Fruit fly (Drosophila melanogaster) whole organism, embryonic: ENCODE data around the gene CG33281.

ENCODE experiments used
- Adf1 ChIP-seq: fragments of 200-800 bp; sonication (Bioruptor generic); IDR thresholded peaks from 2 replicates; pipeline ENCODE4 v1.3.6; 2022; ENCODE audit warnings: missing biosample characterization, missing genetic modification characterization
- Atf6 ChIP-seq: fragments of 200-800 bp; sonication (Bioruptor generic); IDR thresholded peaks from 2 replicates; pipeline ENCODE4 v1.3.6; 2022; ENCODE audit warnings: missing biosample characterization, missing genetic modification characterization
- C15 ChIP-seq: fragments of 200-800 bp; sonication (Bioruptor generic); IDR thresholded peaks from 3 replicates; pipeline ENCODE4 v1.3.6; 2022; ENCODE audit warnings: missing biosample characterization, missing genetic modification characterization
- CG1233 ChIP-seq: fragments of 200-800 bp; sonication (Bioruptor generic); optimal IDR thresholded peaks from 4 replicates; lab custom pipeline; 2018; ENCODE audit warnings: missing biosample characterization, mild to moderate bottlenecking, missing genetic modification characterization
- CG13296 ChIP-seq: fragments of 200-800 bp; sonication (Bioruptor generic); optimal IDR thresholded peaks from 3 replicates; lab custom pipeline; 2018; ENCODE audit warnings: missing biosample characterization, mild to moderate bottlenecking, missing genetic modification characterization
- CG15011 ChIP-seq: fragments of 200-800 bp; sonication (Bioruptor generic); optimal IDR thresholded peaks from 3 replicates; lab custom pipeline; 2018; ENCODE audit warnings: missing biosample characterization, mild to moderate bottlenecking, missing genetic modification characterization
- CG16815 ChIP-seq: fragments of 200-800 bp; sonication (Bioruptor generic); optimal IDR thresholded peaks from 3 replicates; lab custom pipeline; 2017; ENCODE audit warnings: missing biosample characterization, mild to moderate bottlenecking, missing genetic modification characterization
- CG33557 ChIP-seq: fragments of 200-800 bp; sonication (Bioruptor generic); optimal IDR thresholded peaks from 2 replicates; lab custom pipeline; 2019; ENCODE audit warnings: missing biosample characterization, mild to moderate bottlenecking, missing genetic modification characterization, moderate library complexity
- CG3995 ChIP-seq: fragments of 200-800 bp; sonication (Bioruptor generic); optimal IDR thresholded peaks from 3 replicates; lab custom pipeline; 2016; ENCODE audit warnings: missing biosample characterization, missing genetic modification characterization
- CG6689 ChIP-seq: fragments of 200-800 bp; sonication (Bioruptor generic); IDR thresholded peaks from 2 replicates; pipeline ENCODE4 v1.3.6; 2022; ENCODE audit warnings: missing biosample characterization, missing genetic modification characterization
- CG7372 ChIP-seq: fragments of 200-800 bp; sonication (Bioruptor generic); IDR thresholded peaks from 2 replicates; pipeline ENCODE4 v1.3.6; 2022; ENCODE audit warnings: missing biosample characterization, missing genetic modification characterization
- CG7556 ChIP-seq: fragments of 200-800 bp; sonication (Bioruptor generic); optimal IDR thresholded peaks from 2 replicates; lab custom pipeline; 2017; ENCODE audit warnings: missing biosample characterization, mild to moderate bottlenecking, missing genetic modification characterization
- CG7839 ChIP-seq: fragments of 200-800 bp; sonication (Bioruptor generic); optimal IDR thresholded peaks from 3 replicates; lab custom pipeline; 2018; ENCODE audit warnings: missing biosample characterization, mild to moderate bottlenecking, missing genetic modification characterization, moderate library complexity
- Camta ChIP-seq: fragments of 200-800 bp; sonication (Bioruptor generic); optimal IDR thresholded peaks from 2 replicates; lab custom pipeline; 2016; ENCODE audit warnings: missing biosample characterization, missing genetic modification characterization
- CrebB ChIP-seq: fragments of 200-800 bp; sonication (Bioruptor generic); optimal IDR thresholded peaks from 3 replicates; lab custom pipeline; 2018; ENCODE audit warnings: missing biosample characterization, mild to moderate bottlenecking, missing genetic modification characterization
- Dek ChIP-seq: fragments of 200-800 bp; sonication (Bioruptor generic); optimal IDR thresholded peaks from 3 replicates; lab custom pipeline; 2019; ENCODE audit warnings: missing biosample characterization, mild to moderate bottlenecking, missing genetic modification characterization, moderate library complexity
- Dll ChIP-seq: fragments of 200-800 bp; sonication (Bioruptor generic); IDR thresholded peaks from 4 replicates; pipeline ENCODE4 v1.3.6; 2022; ENCODE audit warnings: missing biosample characterization, missing genetic modification characterization; ENCODE audit not compliant: partially characterized antibody
- Dp ChIP-seq: fragments of 200-800 bp; sonication (Bioruptor generic); optimal IDR thresholded peaks from 2 replicates; lab custom pipeline; 2018; ENCODE audit warnings: missing biosample characterization, mild to moderate bottlenecking, missing genetic modification characterization, moderate library complexity
- Gsc ChIP-seq: fragments of 200-800 bp; sonication (Bioruptor generic); IDR thresholded peaks from 2 replicates; pipeline ENCODE4 v1.3.6; 2022; ENCODE audit warnings: missing biosample characterization, missing genetic modification characterization
- Gug ChIP-seq: fragments of 200-800 bp; sonication (Bioruptor generic); IDR thresholded peaks from 4 replicates; pipeline ENCODE4 v1.3.6; 2022; ENCODE audit warnings: missing biosample characterization, missing genetic modification characterization
- H15 ChIP-seq: fragments of 200-800 bp; sonication (Bioruptor generic); IDR thresholded peaks from 3 replicates; pipeline ENCODE4 v1.3.6; 2022; ENCODE audit warnings: missing biosample characterization, missing genetic modification characterization
- HLHmδ ChIP-seq: fragments of 200-800 bp; sonication (Bioruptor generic); optimal IDR thresholded peaks from 2 replicates; lab custom pipeline; 2018; ENCODE audit warnings: missing biosample characterization, mild to moderate bottlenecking, missing genetic modification characterization, moderate library complexity
- Hey ChIP-seq: fragments of 200-800 bp; sonication (Bioruptor generic); optimal IDR thresholded peaks from 3 replicates; lab custom pipeline; 2018; ENCODE audit warnings: missing biosample characterization, mild to moderate bottlenecking, missing genetic modification characterization
- Hr3 ChIP-seq: fragments of 200-800 bp; sonication (Bioruptor generic); optimal IDR thresholded peaks from 3 replicates; lab custom pipeline; 2016; ENCODE audit warnings: missing biosample characterization, missing genetic modification characterization
- Mad ChIP-seq: fragments of 200-800 bp; sonication (Bioruptor generic); optimal IDR thresholded peaks from 2 replicates; lab custom pipeline; 2016; ENCODE audit warnings: missing biosample characterization, missing genetic modification characterization
- Max ChIP-seq: fragments of 200-800 bp; sonication (Bioruptor generic); optimal IDR thresholded peaks from 2 replicates; lab custom pipeline; 2016; ENCODE audit warnings: missing biosample characterization, mild to moderate bottlenecking, missing genetic modification characterization
- Neu2 ChIP-seq: fragments of 200-800 bp; sonication (Bioruptor generic); optimal IDR thresholded peaks from 3 replicates; lab custom pipeline; 2016; ENCODE audit warnings: missing biosample characterization, missing genetic modification characterization, borderline replicate concordance
- Rx ChIP-seq: fragments of 200-800 bp; sonication (Bioruptor generic); IDR thresholded peaks from 2 replicates; pipeline ENCODE4 v1.3.6; 2022; ENCODE audit warnings: missing biosample characterization, missing genetic modification characterization
- Sry-δ ChIP-seq: fragments of 200-800 bp; sonication (Bioruptor generic); optimal IDR thresholded peaks from 2 replicates; lab custom pipeline; 2016; ENCODE audit warnings: missing biosample characterization, missing genetic modification characterization
- Xbp1 ChIP-seq: fragments of 200-800 bp; sonication (Bioruptor generic); optimal IDR thresholded peaks from 3 replicates; lab custom pipeline; 2016; ENCODE audit warnings: missing biosample characterization, mild to moderate bottlenecking, missing genetic modification characterization
- ap ChIP-seq: fragments of 200-800 bp; sonication (Bioruptor generic); IDR thresholded peaks from 2 replicates; pipeline ENCODE4 v1.3.6; 2022; ENCODE audit warnings: missing biosample characterization, missing genetic modification characterization
- ash1 ChIP-seq: fragments of 200-800 bp; sonication (Bioruptor generic); optimal IDR thresholded peaks from 2 replicates; lab custom pipeline; 2018; ENCODE audit warnings: missing biosample characterization, mild to moderate bottlenecking, missing genetic modification characterization
- cas ChIP-seq: fragments of 200-800 bp; sonication (Bioruptor generic); IDR thresholded peaks from 2 replicates; pipeline ENCODE4 v1.3.6; 2022; ENCODE audit warnings: missing biosample characterization, missing genetic modification characterization
- chm ChIP-seq: fragments of 200-800 bp; sonication (Bioruptor generic); IDR thresholded peaks from 2 replicates; pipeline ENCODE4 v1.3.6; 2022; ENCODE audit warnings: missing biosample characterization, missing genetic modification characterization
- da ChIP-seq: fragments of 200-800 bp; sonication (Bioruptor generic); optimal IDR thresholded peaks from 2 replicates; lab custom pipeline; 2016; ENCODE audit warnings: missing biosample characterization, missing genetic modification characterization
- dan ChIP-seq: fragments of 200-800 bp; sonication (Bioruptor generic); IDR thresholded peaks from 2 replicates; pipeline ENCODE4 v1.3.6; 2022; ENCODE audit warnings: missing biosample characterization, missing genetic modification characterization
- dati ChIP-seq: fragments of 200-800 bp; sonication (Bioruptor generic); IDR thresholded peaks from 2 replicates; pipeline ENCODE4 v1.3.6; 2022; ENCODE audit warnings: missing biosample characterization, missing genetic modification characterization
- exex ChIP-seq: fragments of 200-800 bp; sonication (Bioruptor generic); optimal IDR thresholded peaks from 4 replicates; lab custom pipeline; 2018; ENCODE audit warnings: missing biosample characterization, mild to moderate bottlenecking, missing genetic modification characterization, moderate library complexity
- fd64A ChIP-seq: fragments of 200-800 bp; sonication (Bioruptor generic); optimal IDR thresholded peaks from 3 replicates; lab custom pipeline; 2018; ENCODE audit warnings: missing biosample characterization, mild to moderate bottlenecking, missing genetic modification characterization
- gce ChIP-seq: fragments of 200-800 bp; sonication (Bioruptor generic); IDR thresholded peaks from 3 replicates; pipeline ENCODE4 v1.3.6; 2022; ENCODE audit warnings: missing biosample characterization, missing genetic modification characterization
- gfzf ChIP-seq: fragments of 200-800 bp; sonication (Bioruptor generic); optimal IDR thresholded peaks from 2 replicates; lab custom pipeline; 2016; ENCODE audit warnings: missing biosample characterization, mild to moderate bottlenecking, missing genetic modification characterization, moderate library complexity
- hkb ChIP-seq, 2 experiments: fragments of 200-800 bp in 1 of 2; fragments of >200 bp in 1 of 2; sonication (Bioruptor generic) in 1 of 2; IDR thresholded peaks in 1 of 2; optimal IDR thresholded peaks in 1 of 2; 2 replicates each; pipeline versions ENCODE4 v1.3.6 to Lab custom; 2017 to 2022; ENCODE audit warnings: missing biosample characterization in 1 of 2, missing genetic modification characterization in 1 of 2
- jing ChIP-seq: fragments of 200-800 bp; sonication (Bioruptor generic); optimal IDR thresholded peaks from 2 replicates; lab custom pipeline; 2018; ENCODE audit warnings: missing biosample characterization, mild to moderate bottlenecking, missing genetic modification characterization
- ken ChIP-seq: fragments of 200-800 bp; sonication (Bioruptor generic); IDR thresholded peaks from 3 replicates; pipeline ENCODE4 v1.3.6; 2022; ENCODE audit warnings: missing biosample characterization, missing genetic modification characterization
- klu ChIP-seq: fragments of 200-800 bp; sonication (Bioruptor generic); IDR thresholded peaks from 2 replicates; pipeline ENCODE4 v1.3.6; 2022; ENCODE audit warnings: missing biosample characterization, missing genetic modification characterization
- so ChIP-seq: fragments of 200-800 bp; sonication (Bioruptor generic); IDR thresholded peaks from 3 replicates; pipeline ENCODE4 v1.3.6; 2022; ENCODE audit warnings: missing biosample characterization, missing genetic modification characterization
- tgo ChIP-seq: fragments of 200-800 bp; sonication (Bioruptor generic); IDR thresholded peaks from 3 replicates; pipeline ENCODE4 v1.3.6; 2022; ENCODE audit warnings: missing biosample characterization, missing genetic modification characterization
- twi ChIP-seq: fragments of 200-800 bp; optimal IDR thresholded peaks from 2 replicates; lab custom pipeline; 2019; ENCODE audit warnings: missing biosample characterization, mild to moderate bottlenecking, missing genetic modification characterization, moderate library complexity
- tx ChIP-seq: fragments of 200-800 bp; sonication (Bioruptor generic); optimal IDR thresholded peaks from 2 replicates; lab custom pipeline; 2016; ENCODE audit warnings: missing biosample characterization, missing genetic modification characterization
- vvl ChIP-seq: fragments of 200-800 bp; sonication (Bioruptor generic); IDR thresholded peaks from 2 replicates; pipeline ENCODE4 v1.3.6; 2022; ENCODE audit warnings: missing biosample characterization, missing genetic modification characterization

The CG33281 gene

DNA sequence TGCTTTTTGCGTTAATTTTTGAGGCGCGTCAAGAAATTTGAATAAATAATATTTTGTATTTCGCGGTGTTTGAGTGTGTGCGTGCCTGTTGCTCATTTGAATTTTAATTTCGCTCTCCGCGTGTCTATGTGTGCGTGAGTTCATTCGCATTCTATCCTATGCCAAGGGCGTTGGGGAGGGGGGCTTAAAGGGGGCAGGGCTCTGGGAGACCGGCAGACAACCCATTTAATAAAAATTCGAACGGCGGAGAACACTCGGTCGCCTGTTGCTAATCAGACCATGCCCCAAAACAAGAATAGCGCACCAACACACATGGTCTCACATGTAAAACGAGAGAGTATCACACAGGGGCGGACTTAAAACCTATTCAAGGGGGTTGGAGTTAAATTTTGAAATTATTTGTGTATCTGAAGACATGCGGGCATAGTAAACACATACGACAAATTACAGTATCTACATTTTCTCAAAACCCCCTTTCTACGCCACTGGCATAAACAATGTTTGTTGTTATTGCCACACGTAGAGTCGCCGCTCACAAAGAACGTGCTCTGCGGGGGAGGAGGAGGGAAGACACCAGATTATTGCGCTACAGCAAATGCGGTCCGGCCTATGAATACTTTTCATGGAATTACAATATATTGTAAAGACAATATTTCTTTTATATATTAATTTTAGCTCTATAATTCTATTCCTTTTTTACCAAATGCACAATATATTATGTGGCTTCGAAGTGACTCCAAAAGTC lies 22.1 kb upstream of the CG33281 start (continued):
- peak; percentile 99 for TF ChIP-seq CG15011 (GFP tag; lab: Kevin White, UChicago)
- TF ChIP-seq Gug (GFP tag; lab: Robert Waterston, UW) = peak; percentile 99
- peak; percentile 99 for TF ChIP-seq ken (GFP tag; lab: Robert Waterston, UW)
- peak; percentile 99 for TF ChIP-seq tgo (GFP tag; lab: Robert Waterston, UW)
- peak; percentile 95 for TF ChIP-seq dan (GFP tag; lab: Robert Waterston, UW)
- TF ChIP-seq CG33557 (GFP tag; lab: Kevin White, UChicago) = peak; percentile 100
- TF ChIP-seq Mad (GFP tag; lab: Kevin White, UChicago) = peak; percentile 100
- TF ChIP-seq da (GFP tag; lab: Kevin White, UChicago) = peak; percentile 99
- TF ChIP-seq Gsc (GFP tag; lab: Robert Waterston, UW) = peak; percentile 97
- peak; percentile 100 for TF ChIP-seq CG1233 (GFP tag; lab: Kevin White, UChicago)
- peak; percentile 94 for TF ChIP-seq Adf1 (GFP tag; lab: Robert Waterston, UW)
- TF ChIP-seq ap = peak; percentile 94
- peak; percentile 99 for TF ChIP-seq ash1 (GFP tag; lab: Kevin White, UChicago)
- peak; percentile 100 for TF ChIP-seq twi (tag; lab: Kevin White, UChicago)
- TF ChIP-seq jing (GFP tag; lab: Kevin White, UChicago) = peak; percentile 99
- peak; percentile 100 for TF ChIP-seq Xbp1 (GFP tag; lab: Kevin White, UChicago)
- peak; percentile 100 for TF ChIP-seq Atf6
- peak; percentile 99 for TF ChIP-seq H15 (GFP tag; lab: Robert Waterston, UW)
- TF ChIP-seq fd64A (GFP tag; lab: Kevin White, UChicago) = peak; percentile 99
- TF ChIP-seq hkb (optimal IDR thresholded peaks at IDR 0.05; lab: Kevin White, UChicago) = peak; percentile 61
- peak; percentile 99 for TF ChIP-seq hkb (GFP tag; IDR thresholded peaks at IDR 0.05; lab: Robert Waterston, UW)
- TF ChIP-seq dati (GFP tag; lab: Robert Waterston, UW) = peak; percentile 97
- TF ChIP-seq CrebB (tag; lab: Kevin White, UChicago) = peak; percentile 100
- peak; percentile 99 for TF ChIP-seq so (GFP tag; lab: Robert Waterston, UW)
- TF ChIP-seq exex (tag; lab: Kevin White, UChicago) = peak; percentile 98
- peak; percentile 99 for TF ChIP-seq cas (GFP tag; lab: Robert Waterston, UW)
- TF ChIP-seq gce (GFP tag; lab: Robert Waterston, UW) = peak; percentile 98
- TF ChIP-seq CG3995 (GFP tag; lab: Kevin White, UChicago) = peak; percentile 90
- peak; percentile 99 for TF ChIP-seq klu (GFP tag; lab: Robert Waterston, UW)
- TF ChIP-seq Neu2 (GFP tag; lab: Kevin White, UChicago) = peak; percentile 98
- peak; percentile 100 for TF ChIP-seq vvl (GFP tag; lab: Robert Waterston, UW)
- peak; percentile 77 for TF ChIP-seq HLHmδ (GFP tag; lab: Kevin White, UChicago)
- TF ChIP-seq Dll (GFP tag; lab: Robert Waterston, UW) = 0 out of 4 replicates have a peak, but pooled peaks have one; percentile 16
- peak; percentile 100 for TF ChIP-seq CG7556 (GFP tag; lab: Kevin White, UChicago)
- TF ChIP-seq Dek = peak; percentile 100
- TF ChIP-seq Sry-δ (GFP tag; lab: Kevin White, UChicago) = peak; percentile 87
- peak; percentile 99 for TF ChIP-seq tx
- TF ChIP-seq CG13296 = peak; percentile 100
- TF ChIP-seq gfzf (GFP tag; lab: Kevin White, UChicago) = peak; percentile 45
- peak; percentile 99 for TF ChIP-seq Camta (GFP tag; lab: Kevin White, UChicago)
- TF ChIP-seq CG6689 (GFP tag; lab: Robert Waterston, UW) = peak; percentile 99
- TF ChIP-seq Rx (GFP tag; lab: Robert Waterston, UW) = peak; percentile 98
- TF ChIP-seq Dp (GFP tag; lab: Kevin White, UChicago) = peak; percentile 60
- TF ChIP-seq C15 = peak; percentile 99
- TF ChIP-seq CG7839 (tag; lab: Kevin White, UChicago) = peak; percentile 100
- TF ChIP-seq CG16815 (GFP tag; lab: Kevin White, UChicago) = peak; percentile 100
- TF ChIP-seq Hr3 (GFP tag; lab: Kevin White, UChicago) = peak; percentile 99
- TF ChIP-seq Max (GFP tag; lab: Kevin White, UChicago) = peak; percentile 99
- peak; percentile 100 for TF ChIP-seq chm (GFP tag; lab: Robert Waterston, UW)
- peak; percentile 99 for TF ChIP-seq CG7372 (GFP tag; lab: Robert Waterston, UW)
- TF ChIP-seq Hey (tag; lab: Kevin White, UChicago) = peak; percentile 99
